Worm (Caenorhabditis elegans): ENCODE results near the gene gbh-2.

ce11 chrII:8479337-8479736 lies 6.3 kb upstream of the gbh-2 start:
- TF ChIP-seq nhr-10 (tag; optimal IDR thresholded peaks at IDR 0.05) (no peak), nhr-11 (tag; optimal IDR thresholded peaks at IDR 0.05) (no peak), alr-1 (tag; optimal IDR thresholded peaks at IDR 0.05) (no peak), ZK546.5 (tag; optimal IDR thresholded peaks at IDR 0.05) (no peak), ama-1 (optimal IDR thresholded peaks at IDR 0.05) (peak; percentile 70), crh-2 (tag; optimal IDR thresholded peaks at IDR 0.05) (no peak), nhr-25 (tag; optimal IDR thresholded peaks at IDR 0.05) (no peak), ztf-11 (tag; optimal IDR thresholded peaks at IDR 0.05) (no peak), nhr-77 (tag; optimal IDR thresholded peaks at IDR 0.05) (no peak)
